Worm (Caenorhabditis elegans) whole organism, mixed stage, embryonic: ENCODE results near the gene R11D1.12.

Experiments
- blmp-1 ChIP-seq: fragments of 150-350 bp; optimal IDR thresholded peaks from 2 replicates; lab custom pipeline; 2014; ENCODE audit warnings: missing biosample characterization, missing genetic modification characterization
- ces-1 ChIP-seq: fragments of 150-350 bp; optimal IDR thresholded peaks from 2 replicates; lab custom pipeline; 2014; ENCODE audit warnings: missing biosample characterization, missing genetic modification reagents, missing genetic modification characterization
- elt-1 ChIP-seq: sonication (generic microtip); optimal IDR thresholded peaks from 2 replicates; lab custom pipeline; 2017; ENCODE audit warnings: missing genetic modification characterization, mild to moderate bottlenecking, missing compliant biosample characterization, antibody characterized with exemption, moderate library complexity, borderline replicate concordance; ENCODE audit not compliant: insufficient read depth
- hlh-1 ChIP-seq: fragments of 150-350 bp; optimal IDR thresholded peaks from 2 replicates; lab custom pipeline; 2014; ENCODE audit warnings: missing biosample characterization, missing genetic modification reagents, missing genetic modification characterization
- mep-1 ChIP-seq: fragments of 150-350 bp; optimal IDR thresholded peaks from 2 replicates; lab custom pipeline; 2017; ENCODE audit warnings: missing biosample characterization, missing genetic modification reagents, missing genetic modification characterization, inconsistent platforms
- nhr-12 ChIP-seq: fragments of 150-350 bp; optimal IDR thresholded peaks from 2 replicates; lab custom pipeline; 2014; ENCODE audit warnings: missing biosample characterization, missing genetic modification characterization
- snpc-4 ChIP-seq: fragments of 150-350 bp; optimal IDR thresholded peaks from 2 replicates; lab custom pipeline; 2014; ENCODE audit warnings: missing biosample characterization, missing genetic modification characterization
- sptf-1 ChIP-seq: sonication (generic microtip); optimal IDR thresholded peaks from 2 replicates; lab custom pipeline; 2017; ENCODE audit warnings: mild to moderate bottlenecking, missing genetic modification characterization, moderate library complexity, missing compliant biosample characterization
- unc-39 ChIP-seq: fragments of 150-350 bp; optimal IDR thresholded peaks from 2 replicates; lab custom pipeline; 2014; ENCODE audit warnings: missing biosample characterization, missing genetic modification characterization
- unc-62 ChIP-seq: fragments of 150-350 bp; optimal IDR thresholded peaks from 2 replicates; lab custom pipeline; 2014; ENCODE audit warnings: missing biosample characterization, missing genetic modification reagents, missing genetic modification characterization
- zip-8 ChIP-seq: fragments of 150-350 bp; optimal IDR thresholded peaks from 2 replicates; lab custom pipeline; 2014; ENCODE audit warnings: missing biosample characterization, missing genetic modification characterization

DNA sequence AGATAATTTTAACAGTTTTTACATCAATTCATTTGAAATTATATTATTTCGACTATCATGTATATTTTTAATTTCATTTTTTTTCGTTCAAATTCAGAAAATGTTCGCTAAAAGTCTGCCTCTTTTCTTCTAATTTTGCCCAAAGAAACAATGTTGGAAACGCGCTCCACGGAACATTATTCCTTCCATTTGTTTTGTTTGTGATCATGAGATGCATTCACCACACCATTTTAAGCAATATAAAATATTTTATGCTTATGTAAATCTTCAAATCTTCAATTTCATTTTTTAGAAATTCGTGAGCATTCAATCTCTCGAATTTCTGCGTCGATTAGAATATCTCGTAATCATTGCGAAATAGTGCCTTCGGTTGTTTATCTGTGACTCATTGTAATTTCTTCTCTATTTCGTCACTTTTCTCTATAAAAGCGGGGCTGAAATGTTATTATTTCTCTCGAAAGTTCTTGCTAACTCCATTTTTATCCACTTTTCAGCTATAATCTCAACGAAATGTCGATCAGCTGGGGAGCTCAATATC is 28.4 kb downstream of the R11D1.12 start, which contains the start of gene istr-1:
- TF ChIP-seq elt-1 (tag; lab: Kevin White, UChicago) (no peak), sptf-1 (tag; lab: Kevin White, UChicago) (no peak), snpc-4 (tag; lab: Kevin White, UChicago) (no peak), ces-1 (GFP tag; lab: Kevin White, UChicago) (no peak), unc-39 (no peak), mep-1 (tag; lab: Kevin White, UChicago) (no peak), zip-8 (tag; lab: Kevin White, UChicago) (no peak), unc-62 (GFP tag; lab: Kevin White, UChicago) (no peak), hlh-1 (tag; lab: Kevin White, UChicago) (no peak), blmp-1 (tag; lab: Kevin White, UChicago) (no peak), nhr-12 (tag; lab: Kevin White, UChicago) (no peak)
